Worm (Caenorhabditis elegans) whole organism, midembryonic: ENCODE results near the gene C25A6.1.

Source experiments
- T22C8.4 ChIP-seq: fragments of 200-800 bp; sonication (Bioruptor generic); IDR thresholded peaks from 2 replicates; pipeline ENCODE4 v1.3.6; 2022; ENCODE audit warnings: missing genetic modification characterization, missing compliant biosample characterization
- cog-1 ChIP-seq: sonication (generic microtip); optimal IDR thresholded peaks from 2 replicates; lab custom pipeline; 2016; ENCODE audit warnings: missing genetic modification characterization, missing compliant biosample characterization
- flt-1 ChIP-seq: fragments of 200-800 bp; sonication (Bioruptor generic); IDR thresholded peaks from 2 replicates; pipeline ENCODE4 v1.3.6; 2022; ENCODE audit warnings: missing genetic modification characterization, missing compliant biosample characterization
- klf-2 ChIP-seq: fragments of 200-800 bp; sonication (Bioruptor generic); conservative IDR thresholded peaks from 2 replicates; pipeline ENCODE4 v1.3.6; 2022; ENCODE audit warnings: missing genetic modification reagents, missing genetic modification characterization, missing compliant biosample characterization
- med-1 ChIP-seq: sonication (generic microtip); optimal IDR thresholded peaks from 2 replicates; lab custom pipeline; 2017; ENCODE audit warnings: missing genetic modification characterization, mild to moderate bottlenecking, missing compliant biosample characterization, antibody characterized with exemption, missing genetic modification reagents; ENCODE audit not compliant: insufficient read depth
- ref-1 ChIP-seq: fragments of 200-800 bp; sonication (Bioruptor generic); conservative IDR thresholded peaks from 2 replicates; pipeline ENCODE4 v1.3.6; 2022; ENCODE audit warnings: missing genetic modification reagents, missing genetic modification characterization, missing compliant biosample characterization
- tab-1 ChIP-seq: fragments of 200-800 bp; sonication (Bioruptor generic); IDR thresholded peaks from 2 replicates; pipeline ENCODE4 v1.3.6; 2022; ENCODE audit warnings: missing genetic modification characterization, missing compliant biosample characterization
- ztf-23 ChIP-seq: fragments of 200-800 bp; sonication (Bioruptor generic); IDR thresholded peaks from 2 replicates; pipeline ENCODE4 v1.3.6; 2022; ENCODE audit warnings: missing genetic modification reagents, missing genetic modification characterization, missing compliant biosample characterization
- ztf-29 ChIP-seq: fragments of 200-800 bp; sonication (Bioruptor generic); IDR thresholded peaks from 2 replicates; pipeline ENCODE4 v1.3.6; 2022; ENCODE audit warnings: missing genetic modification reagents, missing genetic modification characterization, missing compliant biosample characterization

The C25A6.1 gene

DNA sequence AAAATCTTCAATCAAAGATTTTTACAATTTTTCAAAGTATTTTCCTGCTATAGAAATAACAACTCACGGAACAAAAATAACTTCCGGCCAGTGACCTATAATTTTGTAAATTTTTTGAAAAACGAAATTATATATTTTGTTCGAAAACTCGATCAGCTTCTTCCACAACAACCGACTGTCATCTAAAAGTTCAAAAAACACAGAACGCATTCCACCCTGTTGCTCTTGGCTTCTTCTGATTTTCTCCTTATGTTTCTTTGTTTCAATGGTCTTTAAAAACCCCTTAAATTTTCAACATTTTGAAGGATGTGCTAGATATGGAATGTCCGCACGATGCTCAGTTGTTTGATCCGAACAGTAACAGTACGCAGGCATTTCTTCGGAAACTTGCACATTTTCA is 3.3 kb upstream of the C25A6.1 start, which contains the start of gene dmsr-7:
dmsr-7 (plus strand) TSS at position 301 of the 400 bp plus-strand sequence.
- TF ChIP-seq tab-1 (GFP tag; lab: Robert Waterston, UW) (no peak), ztf-29 (no peak), cog-1 (tag; lab: Kevin White, UChicago) (no peak), T22C8.4 (GFP tag; lab: Robert Waterston, UW) (no peak), klf-2 (no peak), ref-1 (no peak), flt-1 (GFP tag; lab: Robert Waterston, UW) (no peak), med-1 (GFP tag; lab: Kevin White, UChicago) (no peak), ztf-23 (no peak)

ce11 chrV:5408921-5409320 is 598 bp downstream of the C25A6.1 start:
- TF ChIP-seq ztf-23: no peak
- TF ChIP-seq med-1 (GFP tag; lab: Kevin White, UChicago): no peak
- no peak for TF ChIP-seq ztf-29
- no peak for TF ChIP-seq tab-1 (GFP tag; lab: Robert Waterston, UW)
- TF ChIP-seq T22C8.4 (GFP tag; lab: Robert Waterston, UW): no peak

- TF ChIP-seq cog-1 (tag; lab: Kevin White, UChicago) (no peak), ztf-23 (no peak), flt-1 (GFP tag; lab: Robert Waterston, UW) (no peak), tab-1 (GFP tag; lab: Robert Waterston, UW) (no peak), ztf-29 (no peak), ref-1 (no peak), med-1 (GFP tag; lab: Kevin White, UChicago) (no peak), klf-2 (no peak)
These were observed 2.4 kb downstream of the C25A6.1 start, which contains the start of gene F08F3.4 for ce11 chrV:5410679-5411078. Gene F08F3.4, plus strand, starts transcription at chrV:5410955.

DNA sequence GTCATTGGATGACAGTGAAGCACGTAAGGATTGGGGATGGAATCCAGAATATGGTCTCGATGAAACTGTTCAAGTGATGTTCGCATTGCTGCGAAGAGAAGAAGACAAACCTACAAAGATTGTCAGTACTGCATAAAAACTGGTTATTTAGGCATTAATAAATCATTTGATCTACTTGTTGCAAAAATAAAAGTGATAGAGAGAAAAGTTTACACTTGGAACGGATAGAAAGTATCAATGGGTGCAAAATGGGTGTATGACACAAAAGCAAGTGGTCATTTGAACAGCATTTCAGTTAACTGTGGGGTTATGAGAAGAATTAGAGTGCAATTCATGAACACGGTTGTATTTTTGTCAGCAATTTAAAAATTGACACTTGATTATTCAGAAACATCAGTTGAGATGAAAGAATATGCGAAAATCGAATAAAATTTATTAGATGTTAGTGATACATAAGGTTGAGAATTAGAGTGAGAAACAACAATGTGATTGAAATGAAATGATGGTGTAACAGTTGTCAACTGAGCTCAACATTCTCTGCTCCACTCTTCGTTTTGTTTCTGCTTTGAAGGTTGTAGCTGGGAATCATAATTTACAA is 4.6 kb downstream of the C25A6.1 start, which contains the start of gene F08F3.10:
F08F3.10 (plus strand) TSS at position 548 of the 598 bp plus-strand sequence.
- no peak for TF ChIP-seq klf-2
- TF ChIP-seq med-1 (GFP tag; lab: Kevin White, UChicago): no peak
- no peak for TF ChIP-seq tab-1 (GFP tag; lab: Robert Waterston, UW)
- no peak for TF ChIP-seq ztf-23
- no peak for TF ChIP-seq T22C8.4 (GFP tag; lab: Robert Waterston, UW)
- TF ChIP-seq flt-1 (GFP tag; lab: Robert Waterston, UW): no peak
- no peak for TF ChIP-seq cog-1 (tag; lab: Kevin White, UChicago)
- TF ChIP-seq ref-1: no peak
- TF ChIP-seq ztf-29: no peak

DNA sequence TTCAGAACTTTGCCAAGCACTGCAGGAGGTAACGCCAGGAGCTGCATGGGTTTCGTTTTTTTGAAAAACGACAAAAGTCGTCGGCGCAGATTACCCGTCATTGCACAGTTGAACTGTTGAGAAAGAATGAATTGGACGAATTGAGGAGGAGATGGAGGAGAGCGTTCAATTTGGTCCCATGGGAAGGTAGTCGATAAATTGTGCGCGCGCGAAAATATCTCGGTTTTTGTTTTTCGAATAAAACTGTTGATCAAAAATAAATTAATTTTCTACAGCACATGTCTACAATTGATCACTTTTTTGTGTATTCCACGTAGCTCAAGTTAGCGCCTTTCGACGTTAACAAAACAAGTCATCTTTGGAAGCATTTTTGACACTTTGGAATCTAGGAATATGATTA is 11.6 kb downstream of the C25A6.1 start, which contains the start of gene F08F3.6:
F08F3.6 (minus strand) TSS at position 153 of the 400 bp plus-strand sequence.
- TF ChIP-seq ztf-29 (no peak), T22C8.4 (GFP tag; lab: Robert Waterston, UW) (no peak), flt-1 (GFP tag; lab: Robert Waterston, UW) (no peak), cog-1 (tag; lab: Kevin White, UChicago) (no peak), tab-1 (GFP tag; lab: Robert Waterston, UW) (no peak), ref-1 (no peak), klf-2 (no peak), med-1 (GFP tag; lab: Kevin White, UChicago) (no peak), ztf-23 (no peak)

- no peak for TF ChIP-seq T22C8.4 (GFP tag; lab: Robert Waterston, UW)
- TF ChIP-seq ztf-23: no peak
- TF ChIP-seq cog-1 (tag; lab: Kevin White, UChicago): no peak
- TF ChIP-seq flt-1 (GFP tag; lab: Robert Waterston, UW): no peak
- no peak for TF ChIP-seq tab-1 (GFP tag; lab: Robert Waterston, UW)
- TF ChIP-seq ztf-29: no peak
- TF ChIP-seq klf-2: no peak
- no peak for TF ChIP-seq ref-1
- TF ChIP-seq med-1 (GFP tag; lab: Kevin White, UChicago): no peak
These were observed 14.8 kb downstream of the C25A6.1 start, which contains the start of gene cyp-14A5 for ce11 chrV:5423120-5423519. Gene cyp-14A5, minus strand, starts transcription at chrV:5423282.

ce11 chrV:5425008-5425407 is 16.7 kb downstream of the C25A6.1 start:
- TF ChIP-seq ref-1: no peak

DNA sequence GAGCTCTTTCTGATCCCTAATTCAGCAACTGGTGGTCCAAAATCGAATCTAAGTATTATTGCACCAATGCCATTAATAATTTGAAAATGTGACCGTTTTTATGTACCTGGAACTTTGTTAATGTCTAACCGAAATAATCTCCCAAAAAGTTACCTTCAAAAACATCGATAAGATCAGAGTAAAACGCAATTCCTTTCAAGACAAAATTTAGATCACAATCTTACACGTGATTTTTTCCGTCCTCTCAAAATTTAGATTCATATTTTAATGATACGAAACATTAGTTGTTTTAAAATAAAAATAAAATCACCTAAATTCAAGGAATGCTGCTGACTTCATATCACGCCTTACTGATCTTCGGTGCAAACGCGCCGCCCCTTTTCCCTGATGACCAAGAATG is 18.0 kb downstream of the C25A6.1 start:
- no peak for TF ChIP-seq T22C8.4 (GFP tag; lab: Robert Waterston, UW)
- no peak for TF ChIP-seq ref-1
- TF ChIP-seq ztf-29: no peak
- TF ChIP-seq med-1 (GFP tag; lab: Kevin White, UChicago): no peak
- no peak for TF ChIP-seq flt-1 (GFP tag; lab: Robert Waterston, UW)
- no peak for TF ChIP-seq klf-2
- no peak for TF ChIP-seq tab-1 (GFP tag; lab: Robert Waterston, UW)
- no peak for TF ChIP-seq cog-1 (tag; lab: Kevin White, UChicago)
- TF ChIP-seq ztf-23: no peak

DNA sequence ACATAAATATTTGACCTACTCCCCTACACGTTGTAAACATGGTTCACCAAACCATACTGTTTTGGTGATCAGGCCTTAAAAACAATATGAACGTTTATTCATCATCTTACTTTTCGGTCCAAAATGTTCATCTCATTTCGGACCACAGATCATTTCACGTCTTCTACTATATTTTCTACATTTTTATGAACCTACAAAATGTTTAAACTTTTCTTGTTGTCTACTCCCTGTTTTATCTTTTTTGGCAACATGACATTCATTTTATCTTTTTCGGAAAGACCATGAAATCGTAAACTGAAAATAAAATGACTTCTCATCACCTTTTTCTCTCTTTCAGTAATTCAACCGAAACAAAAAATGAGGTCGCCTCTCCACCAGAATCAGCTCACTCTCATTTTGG is 19.5 kb downstream of the C25A6.1 start, which contains the start of gene rhr-1:
rhr-1 (plus strand) TSS at position 301 of the 400 bp plus-strand sequence.
- TF ChIP-seq klf-2 (no peak), ztf-29 (no peak), ref-1 (no peak), flt-1 (GFP tag; lab: Robert Waterston, UW) (no peak)

ce11 chrV:5432499-5432898 is 24.2 kb downstream of the C25A6.1 start, which contains the start of gene F08F3.8:
Gene F08F3.8, minus strand, starts transcription at chrV:5432599.
- TF ChIP-seq klf-2: no peak
- TF ChIP-seq T22C8.4 (GFP tag; lab: Robert Waterston, UW): no peak
- TF ChIP-seq ztf-29: no peak
- no peak for TF ChIP-seq ztf-23
- no peak for TF ChIP-seq med-1 (GFP tag; lab: Kevin White, UChicago)
- TF ChIP-seq ref-1: no peak
- no peak for TF ChIP-seq cog-1 (tag; lab: Kevin White, UChicago)
- no peak for TF ChIP-seq tab-1 (GFP tag; lab: Robert Waterston, UW)
- no peak for TF ChIP-seq flt-1 (GFP tag; lab: Robert Waterston, UW)
